Worm (Caenorhabditis elegans): ENCODE data around the gene H17B01.2.

ce11 chrII:1436715-1437114 lies 33.6 kb upstream of the H17B01.2 start:
- no peak for TF ChIP-seq Y56A3A.18 (GFP tag; IDR thresholded peaks at IDR 0.05)
- no peak for TF ChIP-seq chd-7 (tag; optimal IDR thresholded peaks at IDR 0.05)
- TF ChIP-seq aptf-3 (GFP tag; IDR thresholded peaks at IDR 0.05), result no peak
- no peak for TF ChIP-seq pbrm-1 (GFP tag; IDR thresholded peaks at IDR 0.05)
- TF ChIP-seq unc-130 (GFP tag; optimal IDR thresholded peaks at IDR 0.05), result no peak
- no peak for TF ChIP-seq ztf-28 (GFP tag; IDR thresholded peaks at IDR 0.05)
- no peak for TF ChIP-seq snpc-4 (GFP tag; optimal IDR thresholded peaks at IDR 0.05)
- no peak for TF ChIP-seq snpc-4 (tag; optimal IDR thresholded peaks at IDR 0.05)
- TF ChIP-seq Y79H2A.3 (GFP tag; conservative IDR thresholded peaks at IDR 0.05), result no peak
- no peak for TF ChIP-seq gei-17 (GFP tag; optimal IDR thresholded peaks at IDR 0.05)
